Worm (Caenorhabditis elegans) whole organism, L1 larva: Measurements from ENCODE around the gene nhr-235.

Source experiments
- F16B12.6 ChIP-seq: fragments of 150-350 bp; optimal IDR thresholded peaks from 2 replicates; lab custom pipeline; 2014; ENCODE audit warnings: missing biosample characterization, missing genetic modification characterization
- Y116A8C.19 ChIP-seq: sonication (generic microtip); optimal IDR thresholded peaks from 2 replicates; lab custom pipeline; 2016; ENCODE audit warnings: missing compliant biosample characterization, missing genetic modification characterization, borderline replicate concordance
- aha-1 ChIP-seq: fragments of 150-350 bp; optimal IDR thresholded peaks from 2 replicates; lab custom pipeline; 2014; ENCODE audit warnings: missing biosample characterization, missing genetic modification characterization
- alr-1 ChIP-seq: fragments of 200-800 bp; sonication (Bioruptor generic); optimal IDR thresholded peaks from 2 replicates; lab custom pipeline; 2018; ENCODE audit warnings: borderline replicate concordance, mild to moderate bottlenecking, missing genetic modification characterization, missing compliant biosample characterization
- blmp-1 ChIP-seq: fragments of 150-350 bp; optimal IDR thresholded peaks from 2 replicates; lab custom pipeline; 2014; ENCODE audit warnings: missing biosample characterization, missing genetic modification characterization
- ceh-63 ChIP-seq: fragments of 200-800 bp; sonication (Bioruptor generic); optimal IDR thresholded peaks from 2 replicates; lab custom pipeline; 2018; ENCODE audit warnings: mild to moderate bottlenecking, missing genetic modification characterization, missing compliant biosample characterization
- ceh-8 ChIP-seq: fragments of 200-800 bp; sonication (Bioruptor generic); optimal IDR thresholded peaks from 2 replicates; lab custom pipeline; 2018; ENCODE audit warnings: mild to moderate bottlenecking, missing genetic modification characterization, moderate library complexity, missing compliant biosample characterization
- ceh-82 ChIP-seq, 3 experiments: fragments of 150-350 bp in 1 of 3; sonication (generic microtip) in 2 of 3; optimal IDR thresholded peaks; 2 replicates each; lab custom pipeline; 2014 to 2017; ENCODE audit warnings: missing biosample characterization in 3 of 3, missing genetic modification characterization in 3 of 3
- ceh-88 ChIP-seq: fragments of 200-800 bp; sonication (Bioruptor generic); IDR thresholded peaks from 2 replicates; pipeline ENCODE4 v1.3.6; 2022; ENCODE audit warnings: missing genetic modification characterization, missing compliant biosample characterization
- ceh-90 ChIP-seq: sonication (generic microtip); optimal IDR thresholded peaks from 2 replicates; lab custom pipeline; 2016; ENCODE audit warnings: missing genetic modification characterization, missing compliant biosample characterization
- dpl-1 ChIP-seq, 3 experiments: fragments of 150-350 bp in 2 of 3; sonication (generic microtip) in 1 of 3; optimal IDR thresholded peaks; 2 replicates each; lab custom pipeline; 2014 to 2017; ENCODE audit warnings: missing biosample characterization in 3 of 3, missing genetic modification characterization in 3 of 3, missing genetic modification reagents in 3 of 3
- dsc-1 ChIP-seq: sonication (generic microtip); optimal IDR thresholded peaks from 2 replicates; lab custom pipeline; 2016; ENCODE audit warnings: mild to moderate bottlenecking, missing genetic modification characterization, missing compliant biosample characterization
- egl-13 ChIP-seq: sonication (generic microtip); optimal IDR thresholded peaks from 2 replicates; lab custom pipeline; 2016; ENCODE audit warnings: missing genotype, missing genetic modification reagents, missing genetic modification characterization, missing compliant biosample characterization
- elt-2 ChIP-seq: sonication (generic microtip); optimal IDR thresholded peaks from 2 replicates; lab custom pipeline; 2016; ENCODE audit warnings: missing genetic modification characterization, mild to moderate bottlenecking, inconsistent platforms, missing compliant biosample characterization, missing genetic modification reagents
- elt-3 ChIP-seq, 6 experiments: fragments of 150-350 bp in 1 of 6; sonication (generic microtip); optimal IDR thresholded peaks; 2 replicates each; lab custom pipeline; 2017 to 2018; ENCODE audit warnings: missing biosample characterization in 6 of 6, missing genetic modification characterization in 6 of 6, inconsistent platforms in 1 of 6
- fkh-10 ChIP-seq: sonication (generic microtip); optimal IDR thresholded peaks from 2 replicates; lab custom pipeline; 2017; ENCODE audit warnings: missing biosample characterization, missing genetic modification reagents, missing genetic modification characterization
- fos-1 ChIP-seq: fragments of 150-350 bp; optimal IDR thresholded peaks from 2 replicates; lab custom pipeline; 2014; ENCODE audit warnings: missing biosample characterization, missing genetic modification characterization
- hpl-2 ChIP-seq: fragments of 150-350 bp; optimal IDR thresholded peaks from 2 replicates; lab custom pipeline; 2014; ENCODE audit warnings: missing biosample characterization, missing genetic modification reagents, missing genetic modification characterization
- jun-1 ChIP-seq: fragments of 150-350 bp; optimal IDR thresholded peaks from 2 replicates; lab custom pipeline; 2014; ENCODE audit warnings: missing biosample characterization, missing genetic modification reagents, missing genetic modification characterization
- lin-13 ChIP-seq: fragments of 150-350 bp; optimal IDR thresholded peaks from 2 replicates; lab custom pipeline; 2014; ENCODE audit warnings: missing biosample characterization, missing genetic modification reagents, missing genetic modification characterization
- lin-14 ChIP-seq: fragments of 200-800 bp; sonication (Bioruptor generic); optimal IDR thresholded peaks from 2 replicates; lab custom pipeline; 2018; ENCODE audit warnings: mild to moderate bottlenecking, missing genetic modification characterization, moderate library complexity, missing compliant biosample characterization
- lsy-2 ChIP-seq, 2 experiments: fragments of 150-350 bp; optimal IDR thresholded peaks; 2 replicates each; lab custom pipeline; 2014; ENCODE audit warnings: missing biosample characterization in 2 of 2, missing genetic modification characterization in 2 of 2
- mab-9 ChIP-seq: fragments of 200-800 bp; sonication (Bioruptor generic); IDR thresholded peaks from 2 replicates; pipeline ENCODE4 v1.3.6; 2022; ENCODE audit warnings: missing genetic modification reagents, missing genetic modification characterization, missing compliant biosample characterization
- mdl-1 ChIP-seq, 2 experiments: fragments of 150-350 bp; optimal IDR thresholded peaks; 2 replicates each; lab custom pipeline; 2014 to 2017; ENCODE audit warnings: missing biosample characterization in 2 of 2, missing genetic modification characterization in 2 of 2, inconsistent platforms in 1 of 2
- mef-2 ChIP-seq: fragments of 150-350 bp; optimal IDR thresholded peaks from 2 replicates; lab custom pipeline; 2014; ENCODE audit warnings: missing biosample characterization, missing genetic modification characterization
- mep-1 ChIP-seq: fragments of 150-350 bp; optimal IDR thresholded peaks from 2 replicates; lab custom pipeline; 2014; ENCODE audit warnings: missing biosample characterization, missing genetic modification characterization
- nhr-20 ChIP-seq: sonication (generic microtip); optimal IDR thresholded peaks from 2 replicates; lab custom pipeline; 2016; ENCODE audit warnings: mild to moderate bottlenecking, missing genetic modification characterization, missing compliant biosample characterization
- nhr-237 ChIP-seq: fragments of 150-350 bp; optimal IDR thresholded peaks from 2 replicates; lab custom pipeline; 2014; ENCODE audit warnings: missing biosample characterization, missing genetic modification characterization
- nhr-85 ChIP-seq: sonication (generic microtip); peaks from one replicate; lab custom pipeline; 2016; ENCODE audit warnings: missing genetic modification characterization, inconsistent platforms, missing compliant biosample characterization
- rnt-1 ChIP-seq: sonication (generic microtip); optimal IDR thresholded peaks from 2 replicates; lab custom pipeline; 2016; ENCODE audit warnings: mild to moderate bottlenecking, missing genetic modification characterization, moderate library complexity, missing compliant biosample characterization
- snu-23 ChIP-seq: sonication (generic microtip); optimal IDR thresholded peaks from 2 replicates; lab custom pipeline; 2016; ENCODE audit warnings: missing genetic modification characterization, missing compliant biosample characterization
- sox-4 ChIP-seq: sonication (generic microtip); optimal IDR thresholded peaks from 2 replicates; lab custom pipeline; 2016; ENCODE audit warnings: missing genetic modification characterization, missing compliant biosample characterization
- sptf-1 ChIP-seq: fragments of 150-350 bp; optimal IDR thresholded peaks from 2 replicates; lab custom pipeline; 2014; ENCODE audit warnings: missing biosample characterization, missing genetic modification characterization
- sup-37 ChIP-seq: fragments of 200-800 bp; sonication (Bioruptor generic); optimal IDR thresholded peaks from 2 replicates; lab custom pipeline; 2018; ENCODE audit warnings: mild to moderate bottlenecking, missing genetic modification characterization, missing compliant biosample characterization
- swsn-7 ChIP-seq: sonication (generic microtip); optimal IDR thresholded peaks from 2 replicates; lab custom pipeline; 2016; ENCODE audit warnings: missing genetic modification characterization, missing compliant biosample characterization
- tbx-2 ChIP-seq: sonication (generic microtip); optimal IDR thresholded peaks from 2 replicates; lab custom pipeline; 2016; ENCODE audit warnings: missing genetic modification characterization, missing compliant biosample characterization
- unc-130 ChIP-seq: fragments of 150-350 bp; optimal IDR thresholded peaks from 2 replicates; lab custom pipeline; 2017; ENCODE audit warnings: missing biosample characterization, missing genetic modification characterization, inconsistent platforms
- unc-62 ChIP-seq: fragments of 150-350 bp; optimal IDR thresholded peaks from 2 replicates; lab custom pipeline; 2014; ENCODE audit warnings: missing biosample characterization, missing genetic modification reagents, missing genetic modification characterization
- unc-86 ChIP-seq: sonication (generic microtip); optimal IDR thresholded peaks from 2 replicates; lab custom pipeline; 2016; ENCODE audit warnings: missing genetic modification characterization, missing compliant biosample characterization
- unc-98 ChIP-seq: fragments of 200-800 bp; sonication (Bioruptor generic); IDR thresholded peaks from 2 replicates; pipeline ENCODE4 v1.3.6; 2022; ENCODE audit warnings: missing genetic modification characterization, missing compliant biosample characterization
- xbp-1 ChIP-seq: sonication (generic microtip); optimal IDR thresholded peaks from 2 replicates; lab custom pipeline; 2016; ENCODE audit warnings: missing genetic modification characterization, missing compliant biosample characterization
- zip-4 ChIP-seq: fragments of 200-800 bp; sonication (Bioruptor generic); optimal IDR thresholded peaks from 2 replicates; lab custom pipeline; 2018; ENCODE audit warnings: mild to moderate bottlenecking, missing genetic modification characterization, moderate library complexity, missing compliant biosample characterization
- ztf-4 ChIP-seq: fragments of 150-350 bp; optimal IDR thresholded peaks from 2 replicates; lab custom pipeline; 2014; ENCODE audit warnings: missing biosample characterization, missing genetic modification characterization

Gene nhr-235

DNA sequence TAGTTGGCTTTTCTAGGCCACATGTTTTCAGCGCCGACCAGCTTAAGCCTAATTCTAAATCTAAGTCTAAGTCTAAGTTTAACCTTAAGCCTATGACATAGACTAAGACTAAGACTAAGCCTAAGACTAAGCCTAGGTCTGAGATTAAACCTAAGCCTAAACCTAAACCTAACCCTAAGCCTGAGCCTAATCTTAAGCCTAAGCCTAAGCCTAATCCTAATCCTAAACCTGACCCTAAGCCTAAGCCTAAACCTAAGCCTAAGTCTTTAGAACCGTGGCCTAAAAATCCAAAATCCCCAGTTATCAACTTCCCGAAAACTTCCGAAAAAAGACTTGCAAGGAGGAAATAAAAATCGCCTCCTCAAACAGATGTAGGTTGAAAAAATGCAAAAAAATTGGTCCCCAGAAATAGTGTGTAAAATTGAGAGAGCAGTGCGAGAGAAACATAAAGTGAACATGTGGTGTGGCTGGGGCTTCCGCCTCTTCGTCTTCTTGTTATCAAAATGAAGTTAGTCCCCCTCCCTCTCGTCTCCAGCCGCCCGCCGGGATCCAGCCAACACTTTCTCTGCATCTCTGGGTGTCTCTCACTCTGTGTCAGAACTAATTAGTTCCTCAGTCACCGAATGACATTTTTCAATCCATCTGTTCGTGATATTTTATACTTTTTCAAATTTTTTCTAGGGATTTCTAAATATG, 19.4 kb downstream of the nhr-235 start (continued):
- no peak for TF ChIP-seq zip-4 (GFP tag; lab: Kevin White, UChicago)
- TF ChIP-seq Y116A8C.19 (tag; lab: Kevin White, UChicago) = no peak
- TF ChIP-seq elt-3 (tag; optimal IDR thresholded peaks at IDR 0.05; lab: Kevin White, UChicago) = peak in 1 of 6 experiments; percentile 15
- no peak for TF ChIP-seq sptf-1 (tag; lab: Kevin White, UChicago)
- TF ChIP-seq dsc-1 (tag; lab: Kevin White, UChicago) = peak; percentile 95
- no peak for TF ChIP-seq xbp-1 (tag; lab: Kevin White, UChicago)
- no peak for TF ChIP-seq hpl-2 (GFP tag; lab: Kevin White, UChicago)
- no peak for TF ChIP-seq ztf-4 (tag; lab: Kevin White, UChicago)
- TF ChIP-seq sox-4 (tag; lab: Kevin White, UChicago) = no peak
- no peak for TF ChIP-seq blmp-1 (tag; lab: Kevin White, UChicago)
- TF ChIP-seq dpl-1 (GFP tag; optimal IDR thresholded peaks at IDR 0.05; lab: Kevin White, UChicago) = peak in 2 of 3 experiments; percentile 13 to 29
- no peak for TF ChIP-seq alr-1
- peak in 1 of 2 experiments; percentile 1 for TF ChIP-seq mdl-1 (tag; optimal IDR thresholded peaks at IDR 0.05; lab: Kevin White, UChicago)
- no peak for TF ChIP-seq ceh-63 (GFP tag; lab: Kevin White, UChicago)
- peak; percentile 2 for TF ChIP-seq nhr-20 (tag; lab: Kevin White, UChicago)
- TF ChIP-seq fkh-10 (GFP tag; lab: Kevin White, UChicago) = no peak
- no peak for TF ChIP-seq unc-62 (GFP tag; lab: Kevin White, UChicago)
- TF ChIP-seq elt-2 (tag; lab: Kevin White, UChicago) = no peak
- TF ChIP-seq mef-2 (tag; lab: Kevin White, UChicago) = no peak
- TF ChIP-seq unc-130 (tag; lab: Kevin White, UChicago) = peak; percentile 59
- TF ChIP-seq ceh-82 (tag; optimal IDR thresholded peaks at IDR 0.05; lab: Kevin White, UChicago) = no peak
- no peak for TF ChIP-seq tbx-2
- no peak for TF ChIP-seq ceh-88 (GFP tag; lab: Robert Waterston, UW)
- peak; percentile 48 for TF ChIP-seq unc-98 (GFP tag; lab: Robert Waterston, UW)
- no peak for TF ChIP-seq ceh-90 (tag; lab: Kevin White, UChicago)
- TF ChIP-seq lin-13 (GFP tag; lab: Kevin White, UChicago) = no peak
- TF ChIP-seq egl-13 (tag; lab: Kevin White, UChicago) = no peak
- no peak for TF ChIP-seq mab-9
- no peak for TF ChIP-seq nhr-85 (tag; lab: Kevin White, UChicago)
- no peak for TF ChIP-seq unc-86 (tag; lab: Kevin White, UChicago)
- TF ChIP-seq nhr-237 (tag; lab: Kevin White, UChicago) = no peak
- peak; percentile 24 for TF ChIP-seq swsn-7 (tag; lab: Kevin White, UChicago)
- TF ChIP-seq F16B12.6 (tag; lab: Kevin White, UChicago) = no peak
- TF ChIP-seq snu-23 = peak; percentile 45
- TF ChIP-seq lsy-2 (tag; optimal IDR thresholded peaks at IDR 0.05; lab: Kevin White, UChicago) = peak; percentile 31 to 46
- TF ChIP-seq mep-1 (tag; lab: Kevin White, UChicago) = peak; percentile 18
- TF ChIP-seq aha-1 (tag; lab: Kevin White, UChicago) = no peak
- peak; percentile 68 for TF ChIP-seq rnt-1 (tag; lab: Kevin White, UChicago)
- TF ChIP-seq ceh-8 = no peak

DNA sequence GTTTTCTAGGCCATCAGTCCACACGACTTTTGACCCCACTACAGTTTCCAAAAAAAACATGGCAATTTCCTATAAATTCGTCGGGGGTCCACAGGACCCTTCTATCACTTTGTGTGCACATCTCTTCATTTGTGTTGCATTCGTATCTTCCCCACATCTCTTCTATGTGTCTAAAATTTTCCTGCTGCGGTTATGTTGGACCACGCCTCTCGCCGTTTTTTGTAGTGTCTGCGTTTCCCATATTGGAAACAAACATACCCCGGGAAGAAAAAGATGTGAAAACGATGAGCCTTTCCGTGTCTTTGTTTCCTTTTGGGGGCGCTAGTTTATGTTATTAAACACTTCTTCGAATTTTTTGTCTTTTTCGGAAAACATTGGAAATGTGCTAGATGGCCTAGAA, 21.5 kb downstream of the nhr-235 start:
- TF ChIP-seq jun-1 (tag; lab: Kevin White, UChicago) (no peak), lin-14 (GFP tag; lab: Kevin White, UChicago) (peak; percentile 49), sup-37 (GFP tag; lab: Kevin White, UChicago) (no peak), fos-1 (tag; lab: Kevin White, UChicago) (no peak)
